Fruit fly (Drosophila melanogaster) whole organism, embryonic: ENCODE measurements around the gene CG42822.
A peak's percentile ranks its signal among the peaks of the same experiment; 100 is the strongest.

Experiments used
- Aef1 ChIP-seq: fragments of 200-800 bp; sonication (Bioruptor generic); IDR thresholded peaks from 3 replicates; pipeline ENCODE4 v1.3.6; 2022; ENCODE audit warnings: missing biosample characterization, missing genetic modification characterization
- B-H2 ChIP-seq: fragments of 200-800 bp; sonication (Bioruptor generic); optimal IDR thresholded peaks from 2 replicates; lab custom pipeline; 2018; ENCODE audit warnings: missing biosample characterization, mild to moderate bottlenecking, missing genetic modification characterization
- Bdp1 ChIP-seq: fragments of 200-800 bp; sonication (Bioruptor generic); optimal IDR thresholded peaks from 3 replicates; lab custom pipeline; 2016; ENCODE audit warnings: missing biosample characterization, missing genetic modification characterization
- Bgb ChIP-seq: fragments of 200-800 bp; sonication (Bioruptor generic); IDR thresholded peaks from 2 replicates; pipeline ENCODE4 v1.3.6; 2022; ENCODE audit warnings: missing biosample characterization, missing genetic modification characterization; ENCODE audit not compliant: partially characterized antibody
- CG10209 ChIP-seq: fragments of 200-800 bp; sonication (Bioruptor generic); optimal IDR thresholded peaks from 3 replicates; lab custom pipeline; 2017; ENCODE audit warnings: missing biosample characterization, mild to moderate bottlenecking, missing genetic modification characterization, missing genetic modification reagents
- CG10431 ChIP-seq: fragments of 200-800 bp; sonication (Bioruptor generic); optimal IDR thresholded peaks from 3 replicates; lab custom pipeline; 2018; ENCODE audit warnings: missing biosample characterization, mild to moderate bottlenecking, missing genetic modification characterization
- CG10543 ChIP-seq: fragments of 200-800 bp; sonication (Bioruptor generic); optimal IDR thresholded peaks from 3 replicates; lab custom pipeline; 2017; ENCODE audit warnings: missing biosample characterization, mild to moderate bottlenecking, missing genetic modification characterization, moderate library complexity
- CG11696 ChIP-seq: fragments of 200-800 bp; sonication (Bioruptor generic); IDR thresholded peaks from 2 replicates; pipeline ENCODE4 v1.3.6; 2022; ENCODE audit warnings: missing biosample characterization, missing genetic modification characterization
- CG17568 ChIP-seq: fragments of 200-800 bp; sonication (Bioruptor generic); optimal IDR thresholded peaks from 2 replicates; lab custom pipeline; 2018; ENCODE audit warnings: missing biosample characterization, mild to moderate bottlenecking, missing genetic modification characterization, moderate library complexity
- CG2202 ChIP-seq: fragments of 200-800 bp; sonication (Bioruptor generic); optimal IDR thresholded peaks from 2 replicates; lab custom pipeline; 2018; ENCODE audit warnings: missing biosample characterization, mild to moderate bottlenecking, missing genetic modification characterization
- CG32767 ChIP-seq: fragments of 200-800 bp; sonication (Bioruptor generic); IDR thresholded peaks from 2 replicates; pipeline ENCODE4 v1.3.6; 2022; ENCODE audit warnings: missing biosample characterization, missing genetic modification characterization
- CG33213 ChIP-seq: fragments of 200-800 bp; sonication (Bioruptor generic); optimal IDR thresholded peaks from 3 replicates; lab custom pipeline; 2016; ENCODE audit warnings: missing biosample characterization, missing genetic modification characterization
- CG34376 ChIP-seq: fragments of 200-800 bp; sonication (Bioruptor generic); optimal IDR thresholded peaks from 2 replicates; lab custom pipeline; 2018; ENCODE audit warnings: missing biosample characterization, mild to moderate bottlenecking, missing genetic modification characterization
- CG6765 ChIP-seq: fragments of 200-800 bp; sonication (Bioruptor generic); optimal IDR thresholded peaks from 3 replicates; lab custom pipeline; 2017; ENCODE audit warnings: missing biosample characterization, mild to moderate bottlenecking, missing genetic modification characterization
- CG6813 ChIP-seq: fragments of 200-800 bp; sonication (Bioruptor generic); optimal IDR thresholded peaks from 2 replicates; lab custom pipeline; 2017; ENCODE audit warnings: missing biosample characterization, missing genetic modification characterization, mild to moderate bottlenecking, moderate library complexity, missing genetic modification reagents
- Dfd ChIP-seq, 2 experiments: fragments of >200 bp; optimal IDR thresholded peaks; 2 replicates each; lab custom pipeline; 2017; ENCODE audit warnings: missing biosample characterization in 2 of 2, missing genetic modification characterization in 2 of 2
- Dip3 ChIP-seq: fragments of 200-800 bp; sonication (Bioruptor generic); optimal IDR thresholded peaks from 3 replicates; lab custom pipeline; 2016; ENCODE audit warnings: missing biosample characterization, missing genetic modification characterization
- Dref ChIP-seq: fragments of 200-800 bp; sonication (Bioruptor generic); IDR thresholded peaks from 2 replicates; pipeline ENCODE4 v1.3.6; 2022; ENCODE audit warnings: missing biosample characterization, missing genetic modification characterization
- HLH3B ChIP-seq: fragments of 200-800 bp; sonication (Bioruptor generic); IDR thresholded peaks from 2 replicates; pipeline ENCODE4 v1.3.6; 2022; ENCODE audit warnings: missing biosample characterization, missing genetic modification characterization
- Lpt ChIP-seq: fragments of >200 bp; optimal IDR thresholded peaks from 2 replicates; lab custom pipeline; 2018; ENCODE audit warnings: missing biosample characterization, missing genetic modification characterization
- MBD-R2 ChIP-seq: fragments of 200-800 bp; sonication (Bioruptor generic); IDR thresholded peaks from 2 replicates; pipeline ENCODE4 v1.3.6; 2022; ENCODE audit warnings: missing biosample characterization, missing genetic modification characterization
- Ptx1 ChIP-seq: fragments of 200-800 bp; sonication (Bioruptor generic); IDR thresholded peaks from 2 replicates; pipeline ENCODE4 v1.3.6; 2022; ENCODE audit warnings: missing biosample characterization, missing genetic modification characterization
- Sin3A ChIP-seq: fragments of >200 bp; optimal IDR thresholded peaks from 2 replicates; lab custom pipeline; 2018
- Sry-β ChIP-seq: fragments of 200-800 bp; sonication (Bioruptor generic); optimal IDR thresholded peaks from 2 replicates; lab custom pipeline; 2018; ENCODE audit warnings: missing biosample characterization, mild to moderate bottlenecking, missing genetic modification characterization, moderate library complexity
- TFAM ChIP-seq: fragments of 200-800 bp; sonication (Bioruptor generic); optimal IDR thresholded peaks from 2 replicates; lab custom pipeline; 2017; ENCODE audit warnings: missing biosample characterization, missing genetic modification characterization, inconsistent platforms
- Taf1 ChIP-seq: fragments of 200-800 bp; sonication (Bioruptor generic); IDR thresholded peaks from 2 replicates; pipeline ENCODE4 v1.3.6; 2022; ENCODE audit warnings: missing biosample characterization, missing genetic modification characterization
- Trl ChIP-seq, 3 experiments: fragments of >200 bp in 2 of 3; fragments of 200-800 bp in 1 of 3; sonication (Bioruptor generic) in 1 of 3; optimal IDR thresholded peaks; 2 replicates in 1 of 3; 3 replicates in 2 of 3; lab custom pipeline; 2016 to 2017; ENCODE audit warnings: missing biosample characterization in 1 of 3, missing genetic modification characterization in 1 of 3
- Xbp1 ChIP-seq: fragments of 200-800 bp; sonication (Bioruptor generic); optimal IDR thresholded peaks from 3 replicates; lab custom pipeline; 2016; ENCODE audit warnings: missing biosample characterization, mild to moderate bottlenecking, missing genetic modification characterization
- ash1 ChIP-seq: fragments of 200-800 bp; sonication (Bioruptor generic); optimal IDR thresholded peaks from 2 replicates; lab custom pipeline; 2018; ENCODE audit warnings: missing biosample characterization, mild to moderate bottlenecking, missing genetic modification characterization
- ato ChIP-seq: fragments of 200-800 bp; sonication (Bioruptor generic); IDR thresholded peaks from 2 replicates; pipeline ENCODE4 v1.3.6; 2022; ENCODE audit warnings: missing biosample characterization, missing genetic modification characterization; ENCODE audit not compliant: partially characterized antibody
- cad ChIP-seq: fragments of >200 bp; optimal IDR thresholded peaks from 2 replicates; lab custom pipeline; 2017; ENCODE audit warnings: missing biosample characterization, missing genetic modification characterization
- cato ChIP-seq: fragments of 200-800 bp; sonication (Bioruptor generic); optimal IDR thresholded peaks from 2 replicates; lab custom pipeline; 2016; ENCODE audit warnings: missing biosample characterization, missing genetic modification characterization, borderline replicate concordance
- ci ChIP-seq: fragments of 200-800 bp; sonication (Bioruptor generic); IDR thresholded peaks from 3 replicates; pipeline ENCODE4 v1.3.6; 2022; ENCODE audit warnings: missing biosample characterization, missing genetic modification characterization
- dan ChIP-seq: fragments of 200-800 bp; sonication (Bioruptor generic); IDR thresholded peaks from 2 replicates; pipeline ENCODE4 v1.3.6; 2022; ENCODE audit warnings: missing biosample characterization, missing genetic modification characterization
- dati ChIP-seq: fragments of 200-800 bp; sonication (Bioruptor generic); IDR thresholded peaks from 2 replicates; pipeline ENCODE4 v1.3.6; 2022; ENCODE audit warnings: missing biosample characterization, missing genetic modification characterization
- dm ChIP-seq: fragments of 200-800 bp; sonication (Bioruptor generic); optimal IDR thresholded peaks from 3 replicates; lab custom pipeline; 2016; ENCODE audit warnings: missing biosample characterization, missing genetic modification characterization
- en ChIP-seq: fragments of 200-800 bp; sonication (Bioruptor generic); optimal IDR thresholded peaks from 2 replicates; lab custom pipeline; 2016; ENCODE audit warnings: missing biosample characterization, missing genetic modification characterization
- gem ChIP-seq: fragments of 200-800 bp; sonication (Bioruptor generic); optimal IDR thresholded peaks from 2 replicates; lab custom pipeline; 2019; ENCODE audit warnings: missing biosample characterization, mild to moderate bottlenecking, missing genetic modification characterization, moderate library complexity
- gsb ChIP-seq: fragments of 200-800 bp; sonication (Bioruptor generic); IDR thresholded peaks from 2 replicates; pipeline ENCODE4 v1.3.6; 2022; ENCODE audit warnings: missing biosample characterization, missing genetic modification characterization
- gsb-n ChIP-seq: fragments of 200-800 bp; sonication (Bioruptor generic); optimal IDR thresholded peaks from 3 replicates; lab custom pipeline; 2018; ENCODE audit warnings: missing biosample characterization, mild to moderate bottlenecking, missing genetic modification characterization
- h ChIP-seq: fragments of >200 bp; optimal IDR thresholded peaks from 2 replicates; lab custom pipeline; 2017
- ken ChIP-seq: fragments of 200-800 bp; sonication (Bioruptor generic); IDR thresholded peaks from 3 replicates; pipeline ENCODE4 v1.3.6; 2022; ENCODE audit warnings: missing biosample characterization, missing genetic modification characterization
- pnt ChIP-seq: fragments of 200-800 bp; sonication (Bioruptor generic); optimal IDR thresholded peaks from 3 replicates; lab custom pipeline; 2016; ENCODE audit warnings: missing biosample characterization, missing genetic modification characterization
- pzg ChIP-seq: fragments of 200-800 bp; sonication (Bioruptor generic); optimal IDR thresholded peaks from 3 replicates; lab custom pipeline; 2018; ENCODE audit warnings: missing biosample characterization, mild to moderate bottlenecking, missing genetic modification characterization, moderate library complexity
- repo ChIP-seq: fragments of 200-800 bp; sonication (Bioruptor generic); optimal IDR thresholded peaks from 2 replicates; lab custom pipeline; 2016; ENCODE audit warnings: missing biosample characterization, missing genetic modification characterization
- slou ChIP-seq: fragments of 200-800 bp; sonication (Bioruptor generic); optimal IDR thresholded peaks from 3 replicates; lab custom pipeline; 2016; ENCODE audit warnings: missing biosample characterization, missing genetic modification characterization
- sqz ChIP-seq: fragments of 200-800 bp; sonication (Bioruptor generic); optimal IDR thresholded peaks from 3 replicates; lab custom pipeline; 2018; ENCODE audit warnings: missing biosample characterization, mild to moderate bottlenecking, missing genetic modification characterization
- stc ChIP-seq: fragments of 200-800 bp; sonication (Bioruptor generic); IDR thresholded peaks from 2 replicates; pipeline ENCODE4 v1.3.6; 2022; ENCODE audit warnings: missing biosample characterization, missing genetic modification characterization
- tin ChIP-seq: fragments of 200-800 bp; sonication (Bioruptor generic); optimal IDR thresholded peaks from 3 replicates; lab custom pipeline; 2016; ENCODE audit warnings: missing biosample characterization, missing genetic modification characterization
- tna ChIP-seq: fragments of 200-800 bp; sonication (Bioruptor generic); IDR thresholded peaks from 2 replicates; pipeline ENCODE4 v1.3.6; 2022; ENCODE audit warnings: missing biosample characterization, missing genetic modification characterization; ENCODE audit not compliant: partially characterized antibody
- wek ChIP-seq: fragments of 200-800 bp; sonication (Bioruptor generic); optimal IDR thresholded peaks from 3 replicates; lab custom pipeline; 2018; ENCODE audit warnings: missing biosample characterization, mild to moderate bottlenecking, missing genetic modification characterization, moderate library complexity

The CG42822 gene

dm6 chr3R:17386168-17386819 lies 27.4 kb upstream of the CG42822 start (continued):
- TF ChIP-seq gsb-n (tag; lab: Kevin White, UChicago) (peak; percentile 57), tna (GFP tag; lab: Robert Waterston, UW) (no peak), Sry-β (no peak), slou (no peak), repo (GFP tag; lab: Kevin White, UChicago) (peak; percentile 23), wek (GFP tag; lab: Kevin White, UChicago) (peak; percentile 45), cato (GFP tag; lab: Kevin White, UChicago) (no peak), Taf1 (GFP tag; lab: Robert Waterston, UW) (no peak; the same call in 1 of the 2 replicates), stc (peak; percentile 86), ato (GFP tag; lab: Robert Waterston, UW) (no peak), Bgb (GFP tag; lab: Robert Waterston, UW) (no peak), Ptx1 (GFP tag; lab: Robert Waterston, UW) (peak; percentile 77), dati (peak; percentile 55), CG17568 (GFP tag; lab: Kevin White, UChicago) (no peak), CG2202 (peak; percentile 20), dm (GFP tag; lab: Kevin White, UChicago) (no peak), gem (tag; lab: Kevin White, UChicago) (peak; percentile 83), gsb (GFP tag; lab: Robert Waterston, UW) (no peak), dan (peak; percentile 20; the same call in 1 of the 2 replicates), Sin3A (lab: Kevin White, UChicago) (no peak), Dref (no peak), Bdp1 (no peak), CG32767 (GFP tag; lab: Robert Waterston, UW) (peak; percentile 63; the same call in 1 of the 2 replicates), Xbp1 (peak; percentile 71), ash1 (GFP tag; lab: Kevin White, UChicago) (no peak), CG11696 (GFP tag; lab: Robert Waterston, UW) (no peak), pzg (GFP tag; lab: Kevin White, UChicago) (no peak), Dfd (GFP tag; optimal IDR thresholded peaks at IDR 0.05; lab: Kevin White, UChicago) (no peak), en (GFP tag; lab: Kevin White, UChicago) (no peak), h (no peak), pnt (GFP tag; lab: Kevin White, UChicago) (peak; percentile 32), ci (GFP tag; lab: Robert Waterston, UW) (peak; percentile 92), Lpt (GFP tag; lab: Kevin White, UChicago) (no peak), CG33213 (GFP tag; lab: Kevin White, UChicago) (no peak), HLH3B (GFP tag; lab: Robert Waterston, UW) (peak; percentile 75), sqz (GFP tag; lab: Kevin White, UChicago) (peak; percentile 17), CG6813 (GFP tag; lab: Kevin White, UChicago) (peak; percentile 56), B-H2 (GFP tag; lab: Kevin White, UChicago) (no peak), CG10431 (GFP tag; lab: Kevin White, UChicago) (no peak), Aef1 (GFP tag; lab: Robert Waterston, UW) (peak; percentile 57; the same call in 2 of the 3 replicates), ken (peak; percentile 76), Dip3 (peak; percentile 13), CG10543 (no peak), tin (GFP tag; lab: Kevin White, UChicago) (peak; percentile 69), TFAM (GFP tag; lab: Kevin White, UChicago) (no peak), cad (GFP tag; lab: Kevin White, UChicago) (no peak), CG10209 (GFP tag; lab: Kevin White, UChicago) (peak; percentile 44), MBD-R2 (no peak; the same call in 1 of the 2 replicates), Trl (optimal IDR thresholded peaks at IDR 0.05; lab: Kevin White, UChicago) (no peak), Trl (GFP tag; optimal IDR thresholded peaks at IDR 0.05; lab: Kevin White, UChicago) (peak; percentile 36), CG6765 (GFP tag; lab: Kevin White, UChicago) (no peak), CG34376 (GFP tag; lab: Kevin White, UChicago) (no peak)
